Worm (Caenorhabditis elegans) whole organism, L1 larva: ENCODE results near the gene patr-1.
A peak's percentile ranks its signal among the peaks of the same experiment; 100 is the strongest.

Experiments used
- blmp-1 ChIP-seq: fragments of 150-350 bp; optimal IDR thresholded peaks from 2 replicates; lab custom pipeline; 2014; ENCODE audit warnings: missing biosample characterization, missing genetic modification characterization
- ceh-90 ChIP-seq: sonication (generic microtip); optimal IDR thresholded peaks from 2 replicates; lab custom pipeline; 2016; ENCODE audit warnings: missing genetic modification characterization, missing compliant biosample characterization
- dpl-1 ChIP-seq, 3 experiments: fragments of 150-350 bp in 2 of 3; sonication (generic microtip) in 1 of 3; optimal IDR thresholded peaks; 2 replicates each; lab custom pipeline; 2014 to 2017; ENCODE audit warnings: missing biosample characterization in 3 of 3, missing genetic modification characterization in 3 of 3, missing genetic modification reagents in 3 of 3
- dsc-1 ChIP-seq: sonication (generic microtip); optimal IDR thresholded peaks from 2 replicates; lab custom pipeline; 2016; ENCODE audit warnings: mild to moderate bottlenecking, missing genetic modification characterization, missing compliant biosample characterization
- efl-1 ChIP-seq, 4 experiments: fragments of 150-350 bp; optimal IDR thresholded peaks in 3 of 4; peaks in 1 of 4; 1 replicate in 1 of 4; 2 replicates in 3 of 4; lab custom pipeline; 2014; ENCODE audit warnings: missing biosample characterization in 2 of 4, missing genetic modification characterization in 2 of 4, missing genetic modification reagents in 2 of 4
- efl-3 ChIP-seq: fragments of 200-800 bp; sonication (Bioruptor generic); optimal IDR thresholded peaks from 2 replicates; lab custom pipeline; 2018; ENCODE audit warnings: mild to moderate bottlenecking, missing genetic modification characterization, missing compliant biosample characterization
- egl-27 ChIP-seq, 2 experiments: fragments of 150-350 bp in 1 of 2; sonication (generic microtip); optimal IDR thresholded peaks; 3 replicates each; lab custom pipeline; 2017 to 2018; ENCODE audit warnings: missing biosample characterization in 2 of 2, missing genetic modification characterization in 2 of 2, missing genetic modification reagents in 2 of 2
- elt-2 ChIP-seq: sonication (generic microtip); optimal IDR thresholded peaks from 2 replicates; lab custom pipeline; 2016; ENCODE audit warnings: missing genetic modification characterization, mild to moderate bottlenecking, inconsistent platforms, missing compliant biosample characterization, missing genetic modification reagents
- elt-3 ChIP-seq, 6 experiments: fragments of 150-350 bp in 1 of 6; sonication (generic microtip); optimal IDR thresholded peaks; 2 replicates each; lab custom pipeline; 2017 to 2018; ENCODE audit warnings: missing biosample characterization in 6 of 6, missing genetic modification characterization in 6 of 6, inconsistent platforms in 1 of 6
- fkh-10 ChIP-seq: sonication (generic microtip); optimal IDR thresholded peaks from 2 replicates; lab custom pipeline; 2017; ENCODE audit warnings: missing biosample characterization, missing genetic modification reagents, missing genetic modification characterization
- fkh-8 ChIP-seq: sonication (generic microtip); optimal IDR thresholded peaks from 2 replicates; lab custom pipeline; 2016; ENCODE audit warnings: mild to moderate bottlenecking, missing genetic modification characterization, missing compliant biosample characterization
- fos-1 ChIP-seq: fragments of 150-350 bp; optimal IDR thresholded peaks from 2 replicates; lab custom pipeline; 2014; ENCODE audit warnings: missing biosample characterization, missing genetic modification characterization
- hlh-4 ChIP-seq: sonication (generic microtip); optimal IDR thresholded peaks from 2 replicates; lab custom pipeline; 2016; ENCODE audit warnings: mild to moderate bottlenecking, missing genetic modification characterization, missing compliant biosample characterization
- hpl-2 ChIP-seq: fragments of 150-350 bp; optimal IDR thresholded peaks from 2 replicates; lab custom pipeline; 2014; ENCODE audit warnings: missing biosample characterization, missing genetic modification reagents, missing genetic modification characterization
- irx-1 ChIP-seq: sonication (generic microtip); optimal IDR thresholded peaks from 2 replicates; lab custom pipeline; 2016; ENCODE audit warnings: missing genetic modification characterization, missing compliant biosample characterization
- isw-1 ChIP-seq: fragments of 200-800 bp; sonication (Bioruptor generic); IDR thresholded peaks from 2 replicates; pipeline ENCODE4 v1.3.6; 2022; ENCODE audit warnings: missing genetic modification characterization, missing compliant biosample characterization
- lin-13 ChIP-seq: fragments of 150-350 bp; optimal IDR thresholded peaks from 2 replicates; lab custom pipeline; 2014; ENCODE audit warnings: missing biosample characterization, missing genetic modification reagents, missing genetic modification characterization
- lin-14 ChIP-seq: fragments of 200-800 bp; sonication (Bioruptor generic); optimal IDR thresholded peaks from 2 replicates; lab custom pipeline; 2018; ENCODE audit warnings: mild to moderate bottlenecking, missing genetic modification characterization, moderate library complexity, missing compliant biosample characterization
- lin-35 ChIP-seq, 2 experiments: fragments of 150-350 bp; optimal IDR thresholded peaks; 2 replicates each; lab custom pipeline; 2014; ENCODE audit warnings: missing biosample characterization in 2 of 2, missing genetic modification characterization in 2 of 2, missing genetic modification reagents in 2 of 2
- lin-39 ChIP-seq: fragments of 150-350 bp; optimal IDR thresholded peaks from 2 replicates; lab custom pipeline; 2014; ENCODE audit warnings: missing biosample characterization, missing genetic modification reagents, missing genetic modification characterization
- lir-3 ChIP-seq: sonication (generic microtip); optimal IDR thresholded peaks from 2 replicates; lab custom pipeline; 2016; ENCODE audit warnings: mild to moderate bottlenecking, missing genetic modification characterization, moderate library complexity, missing compliant biosample characterization; ENCODE audit not compliant: poor library complexity
- mdl-1 ChIP-seq, 2 experiments: fragments of 150-350 bp; optimal IDR thresholded peaks; 2 replicates each; lab custom pipeline; 2014 to 2017; ENCODE audit warnings: missing biosample characterization in 2 of 2, missing genetic modification characterization in 2 of 2, inconsistent platforms in 1 of 2
- mep-1 ChIP-seq: fragments of 150-350 bp; optimal IDR thresholded peaks from 2 replicates; lab custom pipeline; 2014; ENCODE audit warnings: missing biosample characterization, missing genetic modification characterization
- nhr-12 ChIP-seq: sonication (generic microtip); optimal IDR thresholded peaks from 2 replicates; lab custom pipeline; 2017; ENCODE audit warnings: missing biosample characterization, missing genetic modification characterization
- nhr-19 ChIP-seq: fragments of 200-800 bp; sonication (Bioruptor generic); conservative IDR thresholded peaks from 2 replicates; pipeline ENCODE4 v1.3.6; 2022; ENCODE audit warnings: missing genetic modification characterization, missing compliant biosample characterization
- nhr-20 ChIP-seq: sonication (generic microtip); optimal IDR thresholded peaks from 2 replicates; lab custom pipeline; 2016; ENCODE audit warnings: mild to moderate bottlenecking, missing genetic modification characterization, missing compliant biosample characterization
- nhr-47 ChIP-seq: sonication (generic microtip); optimal IDR thresholded peaks from 2 replicates; lab custom pipeline; 2016; ENCODE audit warnings: mild to moderate bottlenecking, missing genetic modification characterization, moderate library complexity, missing compliant biosample characterization
- nhr-71 ChIP-seq: sonication (generic microtip); optimal IDR thresholded peaks from 2 replicates; lab custom pipeline; 2016; ENCODE audit warnings: mild to moderate bottlenecking, missing genetic modification characterization, moderate library complexity, missing compliant biosample characterization
- nhr-77 ChIP-seq: fragments of 150-350 bp; optimal IDR thresholded peaks from 2 replicates; lab custom pipeline; 2014; ENCODE audit warnings: missing biosample characterization, missing genetic modification characterization
- nhr-84 ChIP-seq: sonication (generic microtip); optimal IDR thresholded peaks from 2 replicates; lab custom pipeline; 2017; ENCODE audit warnings: missing biosample characterization, missing genetic modification characterization
- nhr-85 ChIP-seq: sonication (generic microtip); peaks from one replicate; lab custom pipeline; 2016; ENCODE audit warnings: missing genetic modification characterization, inconsistent platforms, missing compliant biosample characterization
- nhr-90 ChIP-seq: sonication (generic microtip); optimal IDR thresholded peaks from 2 replicates; lab custom pipeline; 2016; ENCODE audit warnings: mild to moderate bottlenecking, missing genetic modification characterization, missing compliant biosample characterization; ENCODE audit not compliant: poor library complexity
- pag-3 ChIP-seq: sonication (generic microtip); optimal IDR thresholded peaks from 2 replicates; lab custom pipeline; 2017; ENCODE audit warnings: missing genetic modification characterization, mild to moderate bottlenecking, missing compliant biosample characterization, antibody characterized with exemption, borderline replicate concordance; ENCODE audit not compliant: insufficient read depth
- pax-3 ChIP-seq: fragments of 200-800 bp; sonication (Bioruptor generic); optimal IDR thresholded peaks from 2 replicates; lab custom pipeline; 2018; ENCODE audit warnings: mild to moderate bottlenecking, missing genetic modification characterization, moderate library complexity, missing compliant biosample characterization
- pqm-1 ChIP-seq: sonication (generic microtip); optimal IDR thresholded peaks from 3 replicates; lab custom pipeline; 2017; ENCODE audit warnings: missing biosample characterization, missing genetic modification characterization
- rnt-1 ChIP-seq: sonication (generic microtip); optimal IDR thresholded peaks from 2 replicates; lab custom pipeline; 2016; ENCODE audit warnings: mild to moderate bottlenecking, missing genetic modification characterization, moderate library complexity, missing compliant biosample characterization
- skn-1 ChIP-seq: fragments of 150-350 bp; optimal IDR thresholded peaks from 2 replicates; lab custom pipeline; 2014; ENCODE audit warnings: missing biosample characterization, missing genetic modification characterization
- snpc-4 ChIP-seq: fragments of 150-350 bp; optimal IDR thresholded peaks from 2 replicates; lab custom pipeline; 2014; ENCODE audit warnings: missing biosample characterization, missing genetic modification characterization
- snu-23 ChIP-seq: sonication (generic microtip); optimal IDR thresholded peaks from 2 replicates; lab custom pipeline; 2016; ENCODE audit warnings: missing genetic modification characterization, missing compliant biosample characterization
- sptf-1 ChIP-seq: fragments of 150-350 bp; optimal IDR thresholded peaks from 2 replicates; lab custom pipeline; 2014; ENCODE audit warnings: missing biosample characterization, missing genetic modification characterization
- sup-37 ChIP-seq: fragments of 200-800 bp; sonication (Bioruptor generic); optimal IDR thresholded peaks from 2 replicates; lab custom pipeline; 2018; ENCODE audit warnings: mild to moderate bottlenecking, missing genetic modification characterization, missing compliant biosample characterization
- tbx-2 ChIP-seq: sonication (generic microtip); optimal IDR thresholded peaks from 2 replicates; lab custom pipeline; 2016; ENCODE audit warnings: missing genetic modification characterization, missing compliant biosample characterization
- unc-130 ChIP-seq: fragments of 150-350 bp; optimal IDR thresholded peaks from 2 replicates; lab custom pipeline; 2017; ENCODE audit warnings: missing biosample characterization, missing genetic modification characterization, inconsistent platforms
- vab-15 ChIP-seq: sonication (generic microtip); optimal IDR thresholded peaks from 2 replicates; lab custom pipeline; 2017; ENCODE audit warnings: missing genotype, mild to moderate bottlenecking, missing genetic modification characterization, missing compliant biosample characterization
- xbp-1 ChIP-seq: sonication (generic microtip); optimal IDR thresholded peaks from 2 replicates; lab custom pipeline; 2016; ENCODE audit warnings: missing genetic modification characterization, missing compliant biosample characterization
- ztf-11 ChIP-seq, 2 experiments: sonication (generic microtip); optimal IDR thresholded peaks; 2 replicates each; lab custom pipeline; 2016 to 2017; ENCODE audit warnings: missing genetic modification characterization in 2 of 2, missing biosample characterization in 1 of 2, missing compliant biosample characterization in 1 of 2

patr-1 gene

ce11 chrII:11729757-11730535, 47.8 kb downstream of the patr-1 start:
- no peak for TF ChIP-seq hpl-2 (GFP tag; lab: Kevin White, UChicago)
- TF ChIP-seq mep-1 (tag; lab: Kevin White, UChicago) = no peak
- TF ChIP-seq lin-13 (GFP tag; lab: Kevin White, UChicago) = no peak
- no peak for TF ChIP-seq nhr-77 (tag; lab: Kevin White, UChicago)
- no peak for TF ChIP-seq irx-1 (tag; lab: Kevin White, UChicago)
- TF ChIP-seq rnt-1 (tag; lab: Kevin White, UChicago) = no peak
- no peak for TF ChIP-seq dsc-1 (tag; lab: Kevin White, UChicago)
- TF ChIP-seq mdl-1 (tag; optimal IDR thresholded peaks at IDR 0.05; lab: Kevin White, UChicago) = no peak
- TF ChIP-seq efl-3 = no peak
- TF ChIP-seq ceh-90 (tag; lab: Kevin White, UChicago) = no peak
- TF ChIP-seq hlh-4 (tag; lab: Kevin White, UChicago) = no peak
- no peak for TF ChIP-seq lin-39 (tag; lab: Kevin White, UChicago)
- TF ChIP-seq nhr-84 (tag; lab: Kevin White, UChicago) = no peak
- TF ChIP-seq fkh-10 (GFP tag; lab: Kevin White, UChicago) = no peak
- TF ChIP-seq, all 84 proteins: peak for 0

- TF ChIP-seq sup-37 (no peak), nhr-19 (GFP tag; lab: Robert Waterston, UW) (peak; percentile 70), lir-3 (tag; lab: Kevin White, UChicago) (peak; percentile 16), efl-1 (optimal IDR thresholded peaks at IDR 0.05; lab: Kevin White, UChicago) (peak; percentile 15 to 30), efl-1 (GFP tag; optimal IDR thresholded peaks at IDR 0.05 in 1 of 2; lab: Kevin White, UChicago) (no peak), lin-39 (tag; lab: Kevin White, UChicago) (no peak), elt-3 (tag; optimal IDR thresholded peaks at IDR 0.05; lab: Kevin White, UChicago) (peak in 2 of 6 experiments; percentile 1 to 15), sptf-1 (tag; lab: Kevin White, UChicago) (no peak), nhr-84 (tag; lab: Kevin White, UChicago) (no peak), elt-2 (peak; percentile 55), skn-1 (tag; lab: Kevin White, UChicago) (peak; percentile 29), nhr-20 (tag; lab: Kevin White, UChicago) (peak; percentile 76), snu-23 (GFP tag; lab: Kevin White, UChicago) (peak; percentile 86), nhr-90 (peak; percentile 46), nhr-47 (peak; percentile 24), mep-1 (tag; lab: Kevin White, UChicago) (peak; percentile 13), ztf-11 (tag; optimal IDR thresholded peaks at IDR 0.05; lab: Kevin White, UChicago) (no peak), fkh-8 (tag; lab: Kevin White, UChicago) (no peak), lin-35 (GFP tag; optimal IDR thresholded peaks at IDR 0.05; lab: Kevin White, UChicago) (peak; percentile 38 to 68), snpc-4 (tag; lab: Kevin White, UChicago) (peak; percentile 32), vab-15 (no peak), nhr-85 (tag; lab: Kevin White, UChicago) (peak; percentile 64), egl-27 (tag; optimal IDR thresholded peaks at IDR 0.05; lab: Kevin White, UChicago) (no peak), blmp-1 (tag; lab: Kevin White, UChicago) (peak; percentile 21), irx-1 (tag; lab: Kevin White, UChicago) (no peak), lin-14 (peak; percentile 86), dpl-1 (GFP tag; optimal IDR thresholded peaks at IDR 0.05; lab: Kevin White, UChicago) (peak in 2 of 3 experiments; percentile 22 to 38), xbp-1 (tag; lab: Kevin White, UChicago) (peak; percentile 29), pag-3 (tag; lab: Kevin White, UChicago) (peak; percentile 40), nhr-71 (tag; lab: Kevin White, UChicago) (peak; percentile 86), pqm-1 (tag; lab: Kevin White, UChicago) (no peak), nhr-12 (tag; lab: Kevin White, UChicago) (no peak), fos-1 (tag; lab: Kevin White, UChicago) (peak; percentile 20), hpl-2 (GFP tag; lab: Kevin White, UChicago) (no peak), unc-130 (peak; percentile 46), tbx-2 (peak; percentile 47), isw-1 (GFP tag; lab: Robert Waterston, UW) (no peak), rnt-1 (tag; lab: Kevin White, UChicago) (peak; percentile 78), pax-3 (tag; lab: Kevin White, UChicago) (no peak)
Measured at ce11 chrII:11728545-11729105, 49.1 kb downstream of the patr-1 start, which contains the start of gene alh-8. Gene alh-8, plus strand, starts transcription at chrII:11729055.
